Fruit fly (Drosophila melanogaster) whole organism: ENCODE measurements around the gene CG14669.

ENCODE experiments used
- CG8478 ChIP-seq: fragments of >200 bp; optimal IDR thresholded peaks from 2 replicates; lab custom pipeline; 2018; ENCODE audit warnings: inconsistent platforms
- Dll ChIP-seq: fragments of >200 bp; optimal IDR thresholded peaks from 2 replicates; lab custom pipeline; 2017
- EcR ChIP-seq, 2 experiments: fragments of >200 bp; optimal IDR thresholded peaks; 2 replicates each; lab custom pipeline; 2017; ENCODE audit warnings: missing biosample characterization in 2 of 2, missing genetic modification characterization in 2 of 2, missing genetic modification reagents in 2 of 2
- psq ChIP-seq: fragments of >200 bp; optimal IDR thresholded peaks from 2 replicates; lab custom pipeline; 2017
- usp ChIP-seq: fragments of >200 bp; optimal IDR thresholded peaks from 2 replicates; lab custom pipeline; 2017; ENCODE audit warnings: missing biosample characterization, missing genetic modification characterization, mixed read lengths

dm6 chr3R:5387996-5388395 is 26.3 kb upstream of the CG14669 start:
- TF ChIP-seq psq (lab: Kevin White, UChicago) (no peak), EcR (GFP tag; optimal IDR thresholded peaks at IDR 0.05; lab: Kevin White, UChicago) (no peak), CG8478 (lab: Kevin White, UChicago) (no peak), usp (GFP tag; lab: Kevin White, UChicago) (no peak), Dll (no peak)
